Fruit fly (Drosophila melanogaster): ENCODE results near the gene hh.

Gene hh

dm6 chr3R:23164134-23164533, 22.4 kb upstream of the hh start:
- TF ChIP-seq CG11617 (GFP tag; optimal IDR thresholded peaks at IDR 0.05), result peak; percentile 53
- no peak for TF ChIP-seq bab1 (GFP tag; optimal IDR thresholded peaks at IDR 0.05)
- TF ChIP-seq toe (GFP tag; optimal IDR thresholded peaks at IDR 0.05), result no peak
- TF ChIP-seq CG7101 (tag; optimal IDR thresholded peaks at IDR 0.05), result peak; percentile 56
- no peak for TF ChIP-seq cnc (optimal IDR thresholded peaks at IDR 0.05)
- TF ChIP-seq CG12768 (GFP tag; optimal IDR thresholded peaks at IDR 0.05), result peak; percentile 73
- TF ChIP-seq CG33017 (tag; optimal IDR thresholded peaks at IDR 0.05), result peak; percentile 62
- peak; percentile 21 for TF ChIP-seq Clk (GFP tag; optimal IDR thresholded peaks at IDR 0.05)
- TF ChIP-seq Mnt (GFP tag; optimal IDR thresholded peaks at IDR 0.05), result peak; percentile 54
- TF ChIP-seq tj (GFP tag; optimal IDR thresholded peaks at IDR 0.05), result no peak
- peak; percentile 24 for TF ChIP-seq pad (GFP tag; optimal IDR thresholded peaks at IDR 0.05)
- peak; percentile 27 for TF ChIP-seq Crg-1 (GFP tag; optimal IDR thresholded peaks at IDR 0.05)
- no peak for TF ChIP-seq ovo (GFP tag; optimal IDR thresholded peaks at IDR 0.05)
- no peak for TF ChIP-seq CG14711 (tag; optimal IDR thresholded peaks at IDR 0.05)
- TF ChIP-seq CG5204 (GFP tag; optimal IDR thresholded peaks at IDR 0.05), result peak; percentile 29
- peak; percentile 48 for TF ChIP-seq CG7045 (GFP tag; optimal IDR thresholded peaks at IDR 0.05)
- peak; percentile 88 for TF ChIP-seq cic (GFP tag; optimal IDR thresholded peaks at IDR 0.05)
- peak; percentile 21 for TF ChIP-seq Hr96 (GFP tag; optimal IDR thresholded peaks at IDR 0.05)
- TF ChIP-seq CG1620 (GFP tag; optimal IDR thresholded peaks at IDR 0.05), result no peak
- TF ChIP-seq kay (GFP tag; ENCODE audit: borderline replicate concordance), result no peak

DNA sequence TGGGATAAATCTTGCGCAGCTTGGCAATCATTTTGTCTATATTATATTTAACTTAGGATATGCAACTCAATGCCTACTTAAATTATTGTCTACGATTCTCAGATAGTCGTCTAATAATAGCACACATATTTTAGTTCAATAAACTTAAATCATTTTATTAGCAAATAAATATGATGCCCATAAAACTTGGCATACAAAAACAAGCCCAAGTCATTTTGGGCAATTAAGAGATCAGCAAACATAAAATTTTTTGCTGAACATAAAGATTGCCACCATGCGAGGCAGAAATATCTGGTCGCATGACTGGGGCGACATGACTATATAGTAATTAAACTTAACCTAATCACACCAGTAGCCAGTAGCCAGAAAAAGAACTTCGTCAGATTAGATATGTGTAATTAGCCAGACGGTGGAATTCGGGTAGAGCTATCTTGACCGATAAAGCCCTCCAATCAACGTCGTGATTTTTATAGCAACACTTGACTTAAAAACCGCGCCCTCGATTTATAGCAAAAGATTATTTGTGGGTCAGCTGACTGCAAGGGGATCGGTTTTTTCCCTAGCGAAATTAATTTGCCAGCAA, 19.7 kb upstream of the hh start, which contains the start of gene CG13829:
Gene CG13829 (minus strand): TSS at position 51 of the 583 bp plus-strand sequence.
- no peak for TF ChIP-seq Hr96 (GFP tag; optimal IDR thresholded peaks at IDR 0.05)
- peak; percentile 35 for TF ChIP-seq kay (GFP tag; ENCODE audit: borderline replicate concordance)

dm6 chr3R:23159289-23159956, 17.7 kb upstream of the hh start, which contains the start of gene VhaAC39-2:
VhaAC39-2 (minus strand) TSS chr3R:23159316.
- TF ChIP-seq toe (GFP tag; optimal IDR thresholded peaks at IDR 0.05), result peak; percentile 36
- TF ChIP-seq bab1 (GFP tag; optimal IDR thresholded peaks at IDR 0.05), result no peak
- TF ChIP-seq cic (GFP tag; optimal IDR thresholded peaks at IDR 0.05), result peak; percentile 80
- TF ChIP-seq CG33017 (tag; optimal IDR thresholded peaks at IDR 0.05), result no peak
- peak; percentile 11 for TF ChIP-seq kay (GFP tag; ENCODE audit: borderline replicate concordance)
- peak; percentile 26 for TF ChIP-seq Hr96 (GFP tag; optimal IDR thresholded peaks at IDR 0.05)
- TF ChIP-seq CG7045 (GFP tag; optimal IDR thresholded peaks at IDR 0.05), result peak; percentile 64
- TF ChIP-seq Crg-1 (GFP tag; optimal IDR thresholded peaks at IDR 0.05), result no peak

dm6 chr3R:23157664-23158151, 16.0 kb upstream of the hh start, which contains the start of gene unk:
unk (minus strand) TSS chr3R:23157862.
- peak; percentile 3 for TF ChIP-seq CG1620 (GFP tag; optimal IDR thresholded peaks at IDR 0.05)
- TF ChIP-seq bab1 (GFP tag; optimal IDR thresholded peaks at IDR 0.05), result peak; percentile 59
- no peak for TF ChIP-seq cnc (optimal IDR thresholded peaks at IDR 0.05)
- TF ChIP-seq Crg-1 (GFP tag; optimal IDR thresholded peaks at IDR 0.05), result peak; percentile 24
- TF ChIP-seq Mnt (GFP tag; optimal IDR thresholded peaks at IDR 0.05), result no peak

dm6 chr3R:23156865-23157515, 15.3 kb upstream of the hh start:
- no peak for TF ChIP-seq CG14711 (tag; optimal IDR thresholded peaks at IDR 0.05)
- peak; percentile 37 for TF ChIP-seq tj (GFP tag; optimal IDR thresholded peaks at IDR 0.05)
- peak; percentile 75 for TF ChIP-seq CG12768 (GFP tag; optimal IDR thresholded peaks at IDR 0.05)
- TF ChIP-seq Crg-1 (GFP tag; optimal IDR thresholded peaks at IDR 0.05), result no peak
- TF ChIP-seq Clk (GFP tag; optimal IDR thresholded peaks at IDR 0.05), result no peak
- TF ChIP-seq Hr96 (GFP tag; optimal IDR thresholded peaks at IDR 0.05), result no peak
- TF ChIP-seq kay (GFP tag; ENCODE audit: borderline replicate concordance), result peak; percentile 94
- no peak for TF ChIP-seq toe (GFP tag; optimal IDR thresholded peaks at IDR 0.05)
- no peak for TF ChIP-seq CG1620 (GFP tag; optimal IDR thresholded peaks at IDR 0.05)
- TF ChIP-seq CG5204 (GFP tag; optimal IDR thresholded peaks at IDR 0.05), result no peak
- peak; percentile 75 for TF ChIP-seq pad (GFP tag; optimal IDR thresholded peaks at IDR 0.05)
- peak; percentile 83 for TF ChIP-seq ovo (GFP tag; optimal IDR thresholded peaks at IDR 0.05)
- TF ChIP-seq CG7045 (GFP tag; optimal IDR thresholded peaks at IDR 0.05), result peak; percentile 57
- TF ChIP-seq CG33017 (tag; optimal IDR thresholded peaks at IDR 0.05), result peak; percentile 68
- peak; percentile 39 for TF ChIP-seq CG7101 (tag; optimal IDR thresholded peaks at IDR 0.05)
- TF ChIP-seq cic (GFP tag; optimal IDR thresholded peaks at IDR 0.05), result peak; percentile 99
- TF ChIP-seq cnc (optimal IDR thresholded peaks at IDR 0.05), result peak; percentile 46 to 71
- peak; percentile 38 for TF ChIP-seq Mnt (GFP tag; optimal IDR thresholded peaks at IDR 0.05)
- TF ChIP-seq bab1 (GFP tag; optimal IDR thresholded peaks at IDR 0.05), result no peak
- peak; percentile 63 for TF ChIP-seq CG11617 (GFP tag; optimal IDR thresholded peaks at IDR 0.05)

DNA sequence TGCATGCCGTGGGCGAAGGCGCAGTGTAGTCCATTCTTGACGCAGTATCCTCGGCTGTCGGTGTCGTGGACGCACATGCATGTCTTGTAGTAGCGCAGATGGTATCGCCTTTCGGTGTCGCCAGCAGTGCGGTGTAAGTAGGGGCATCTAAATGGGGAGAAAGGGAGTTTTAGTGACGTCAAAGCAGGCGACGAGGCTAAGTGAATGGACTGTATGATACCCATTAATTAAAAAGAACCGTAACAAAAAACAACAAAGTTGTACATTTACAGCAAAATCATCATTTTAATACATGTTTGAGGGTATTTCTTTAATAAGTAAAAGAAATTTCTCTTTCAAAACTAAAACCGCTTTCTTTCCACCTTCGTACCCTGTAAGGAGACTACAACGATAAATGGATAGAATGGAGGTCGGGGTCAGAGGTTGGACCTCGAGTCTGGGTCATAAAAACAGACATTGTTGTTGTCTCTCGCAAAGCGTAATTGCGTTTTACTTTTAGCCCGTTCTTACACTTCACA, 14.7 kb upstream of the hh start:
- TF ChIP-seq CG1620 (GFP tag; optimal IDR thresholded peaks at IDR 0.05), result no peak
- no peak for TF ChIP-seq CG11617 (GFP tag; optimal IDR thresholded peaks at IDR 0.05)
- TF ChIP-seq toe (GFP tag; optimal IDR thresholded peaks at IDR 0.05), result no peak
- no peak for TF ChIP-seq CG5204 (GFP tag; optimal IDR thresholded peaks at IDR 0.05)
- no peak for TF ChIP-seq cic (GFP tag; optimal IDR thresholded peaks at IDR 0.05)
- no peak for TF ChIP-seq CG33017 (tag; optimal IDR thresholded peaks at IDR 0.05)

Measured in whole organism, adult.